Worm (Caenorhabditis elegans) whole organism, late embryonic: ENCODE measurements around the gene F44E2.10.

Experiments used
- C08G9.2 ChIP-seq: sonication (generic microtip); optimal IDR thresholded peaks from 2 replicates; lab custom pipeline; 2016; ENCODE audit warnings: mild to moderate bottlenecking, missing genetic modification characterization, moderate library complexity, missing compliant biosample characterization
- F13H6.1 ChIP-seq: sonication (generic microtip); optimal IDR thresholded peaks from 2 replicates; lab custom pipeline; 2016; ENCODE audit warnings: missing genetic modification characterization, missing compliant biosample characterization
- K09A11.1 ChIP-seq: sonication (generic microtip); optimal IDR thresholded peaks from 2 replicates; lab custom pipeline; 2017; ENCODE audit warnings: antibody characterized with exemption, mild to moderate bottlenecking, missing genetic modification characterization, missing compliant biosample characterization; ENCODE audit not compliant: insufficient read depth
- T23F11.4 ChIP-seq: fragments of 200-800 bp; sonication (Bioruptor generic); optimal IDR thresholded peaks from 2 replicates; lab custom pipeline; 2018; ENCODE audit warnings: mild to moderate bottlenecking, missing genetic modification characterization, missing compliant biosample characterization
- ama-1 ChIP-seq: fragments of 150-350 bp; optimal IDR thresholded peaks from 2 replicates; lab custom pipeline; 2014
- ceh-22 ChIP-seq: sonication (generic microtip); optimal IDR thresholded peaks from 2 replicates; lab custom pipeline; 2017; ENCODE audit warnings: missing biosample characterization, missing genetic modification characterization
- ceh-24 ChIP-seq: sonication (generic microtip); optimal IDR thresholded peaks from 2 replicates; lab custom pipeline; 2016; ENCODE audit warnings: mild to moderate bottlenecking, missing genetic modification characterization, missing compliant biosample characterization
- ceh-34 ChIP-seq: sonication (generic microtip); optimal IDR thresholded peaks from 2 replicates; lab custom pipeline; 2016; ENCODE audit warnings: mild to moderate bottlenecking, missing genetic modification characterization, missing compliant biosample characterization
- ceh-48 ChIP-seq: sonication (generic microtip); optimal IDR thresholded peaks from 2 replicates; lab custom pipeline; 2016; ENCODE audit warnings: missing genetic modification characterization, inconsistent platforms, missing compliant biosample characterization
- ceh-6 ChIP-seq: fragments of 200-800 bp; sonication (Bioruptor generic); optimal IDR thresholded peaks from 2 replicates; lab custom pipeline; 2018; ENCODE audit warnings: mild to moderate bottlenecking, missing genetic modification characterization, missing compliant biosample characterization
- che-1 ChIP-seq: sonication (generic microtip); optimal IDR thresholded peaks from 2 replicates; lab custom pipeline; 2016; ENCODE audit warnings: mild to moderate bottlenecking, missing genetic modification characterization, missing compliant biosample characterization
- dve-1 ChIP-seq: sonication (generic microtip); optimal IDR thresholded peaks from 2 replicates; lab custom pipeline; 2017; ENCODE audit warnings: antibody characterized with exemption, mild to moderate bottlenecking, missing genetic modification characterization, missing compliant biosample characterization
- elt-4 ChIP-seq: sonication (generic microtip); optimal IDR thresholded peaks from 2 replicates; lab custom pipeline; 2016; ENCODE audit warnings: missing genetic modification characterization, missing compliant biosample characterization
- eyg-1 ChIP-seq: sonication (generic microtip); optimal IDR thresholded peaks from 2 replicates; lab custom pipeline; 2016; ENCODE audit warnings: missing genotype, missing genetic modification characterization, missing compliant biosample characterization
- fax-1 ChIP-seq: sonication (generic microtip); optimal IDR thresholded peaks from 2 replicates; lab custom pipeline; 2016; ENCODE audit warnings: missing genotype, missing genetic modification characterization, missing compliant biosample characterization
- fkh-10 ChIP-seq: fragments of 150-350 bp; optimal IDR thresholded peaks from 2 replicates; lab custom pipeline; 2014; ENCODE audit warnings: missing biosample characterization, missing genetic modification reagents, missing genetic modification characterization
- hlh-13 ChIP-seq: fragments of 200-800 bp; sonication (Bioruptor generic); optimal IDR thresholded peaks from 2 replicates; lab custom pipeline; 2018; ENCODE audit warnings: mild to moderate bottlenecking, missing genetic modification characterization, missing compliant biosample characterization
- hlh-30 ChIP-seq: sonication (generic microtip); optimal IDR thresholded peaks from 2 replicates; lab custom pipeline; 2017; ENCODE audit warnings: antibody characterized with exemption, missing genetic modification characterization, missing compliant biosample characterization; ENCODE audit not compliant: insufficient read depth
- hlh-6 ChIP-seq: sonication (generic microtip); optimal IDR thresholded peaks from 2 replicates; lab custom pipeline; 2016; ENCODE audit warnings: missing genotype, missing genetic modification characterization, missing compliant biosample characterization
- lim-6 ChIP-seq: sonication (generic microtip); optimal IDR thresholded peaks from 2 replicates; lab custom pipeline; 2016; ENCODE audit warnings: missing genetic modification characterization, missing compliant biosample characterization
- mec-3 ChIP-seq: sonication (generic microtip); optimal IDR thresholded peaks from 2 replicates; lab custom pipeline; 2016; ENCODE audit warnings: borderline replicate concordance, missing genetic modification characterization, missing compliant biosample characterization
- nhr-232 ChIP-seq: sonication (generic microtip); optimal IDR thresholded peaks from 2 replicates; lab custom pipeline; 2016; ENCODE audit warnings: missing genetic modification characterization, missing compliant biosample characterization
- npax-4 ChIP-seq: sonication (generic microtip); optimal IDR thresholded peaks from 2 replicates; lab custom pipeline; 2016; ENCODE audit warnings: missing genetic modification characterization, missing compliant biosample characterization
- odd-2 ChIP-seq: sonication (generic microtip); optimal IDR thresholded peaks from 2 replicates; lab custom pipeline; 2017; ENCODE audit warnings: antibody characterized with exemption, mild to moderate bottlenecking, missing genetic modification characterization, missing compliant biosample characterization
- pat-9 ChIP-seq: fragments of 200-800 bp; sonication (Bioruptor generic); optimal IDR thresholded peaks from 2 replicates; lab custom pipeline; 2018; ENCODE audit warnings: mild to moderate bottlenecking, missing genetic modification characterization, moderate library complexity, missing compliant biosample characterization
- pax-1 ChIP-seq: fragments of 150-350 bp; optimal IDR thresholded peaks from 2 replicates; lab custom pipeline; 2014; ENCODE audit warnings: missing biosample characterization, missing genetic modification characterization
- pha-2 ChIP-seq: sonication (generic microtip); optimal IDR thresholded peaks from 2 replicates; lab custom pipeline; 2017; ENCODE audit warnings: mild to moderate bottlenecking, missing genetic modification characterization, missing compliant biosample characterization
- pqm-1 ChIP-seq: sonication (generic microtip); optimal IDR thresholded peaks from 2 replicates; lab custom pipeline; 2016; ENCODE audit warnings: missing genetic modification characterization, missing compliant biosample characterization
- rnt-1 ChIP-seq: sonication (generic microtip); optimal IDR thresholded peaks from 2 replicates; lab custom pipeline; 2016; ENCODE audit warnings: missing genetic modification characterization, missing compliant biosample characterization
- sdc-2 ChIP-seq: sonication (generic microtip); optimal IDR thresholded peaks from 2 replicates; lab custom pipeline; 2016; ENCODE audit warnings: missing genotype, missing genetic modification characterization, missing compliant biosample characterization
- tbx-2 ChIP-seq: sonication (generic microtip); optimal IDR thresholded peaks from 2 replicates; lab custom pipeline; 2016; ENCODE audit warnings: missing genetic modification characterization, missing compliant biosample characterization
- unc-42 ChIP-seq: sonication (generic microtip); optimal IDR thresholded peaks from 2 replicates; lab custom pipeline; 2016; ENCODE audit warnings: missing genotype, missing genetic modification characterization, missing compliant biosample characterization
- unc-86 ChIP-seq: sonication (generic microtip); optimal IDR thresholded peaks from 2 replicates; lab custom pipeline; 2016; ENCODE audit warnings: missing genetic modification characterization, missing compliant biosample characterization
- ztf-16 ChIP-seq: sonication (generic microtip); optimal IDR thresholded peaks from 2 replicates; lab custom pipeline; 2017; ENCODE audit warnings: missing genetic modification characterization, missing compliant biosample characterization

The F44E2.10 gene

ce11 chrIII:8801864-8802818 lies 28.8 kb downstream of the F44E2.10 start (continued):
- peak; percentile 91 for TF ChIP-seq ama-1 (lab: Kevin White, UChicago)
- peak; percentile 32 for TF ChIP-seq ceh-22
- no peak for TF ChIP-seq pat-9 (tag; lab: Kevin White, UChicago)
- no peak for TF ChIP-seq ceh-48
- peak; percentile 58 for TF ChIP-seq C08G9.2 (tag; lab: Kevin White, UChicago)
- peak; percentile 71 for TF ChIP-seq pqm-1 (tag; lab: Kevin White, UChicago)
- TF ChIP-seq dve-1 (tag; lab: Kevin White, UChicago), result peak; percentile 98
- TF ChIP-seq ceh-6 (GFP tag; lab: Kevin White, UChicago), result no peak
- TF ChIP-seq pha-2, result peak; percentile 63
- TF ChIP-seq lim-6 (tag; lab: Kevin White, UChicago), result peak; percentile 68
- TF ChIP-seq sdc-2, result peak; percentile 67
- peak; percentile 26 for TF ChIP-seq fax-1
- peak; percentile 64 for TF ChIP-seq hlh-6 (tag; lab: Kevin White, UChicago)
- TF ChIP-seq nhr-232, result no peak
- peak; percentile 8 for TF ChIP-seq ztf-16 (tag; lab: Kevin White, UChicago)
- peak; percentile 95 for TF ChIP-seq rnt-1 (tag; lab: Kevin White, UChicago)
- peak; percentile 96 for TF ChIP-seq tbx-2 (tag; lab: Kevin White, UChicago)
- TF ChIP-seq fkh-10 (GFP tag; lab: Kevin White, UChicago), result peak; percentile 20
- TF ChIP-seq K09A11.1 (tag; lab: Kevin White, UChicago), result peak; percentile 81
- TF ChIP-seq pax-1 (tag; lab: Kevin White, UChicago), result peak; percentile 95
- TF ChIP-seq hlh-30 (tag; lab: Kevin White, UChicago), result peak; percentile 93
- TF ChIP-seq eyg-1 (tag; lab: Kevin White, UChicago), result peak; percentile 32
- TF ChIP-seq F13H6.1 (tag; lab: Kevin White, UChicago), result peak; percentile 96
- TF ChIP-seq, all 69 proteins: peak for 40

- TF ChIP-seq hlh-6 (tag; lab: Kevin White, UChicago), result no peak
- TF ChIP-seq elt-4 (tag; lab: Kevin White, UChicago), result peak; percentile 53
Observed at ce11 chrIII:8801352-8801863, 29.5 kb downstream of the F44E2.10 start.

- TF ChIP-seq npax-4 (no peak), C08G9.2 (tag; lab: Kevin White, UChicago) (no peak), odd-2 (tag; lab: Kevin White, UChicago) (no peak), che-1 (tag; lab: Kevin White, UChicago) (no peak), unc-42 (tag; lab: Kevin White, UChicago) (no peak), unc-86 (no peak), hlh-13 (GFP tag; lab: Kevin White, UChicago) (no peak), ceh-24 (tag; lab: Kevin White, UChicago) (no peak), hlh-30 (tag; lab: Kevin White, UChicago) (no peak), pqm-1 (tag; lab: Kevin White, UChicago) (no peak), mec-3 (no peak), ceh-22 (no peak), ceh-34 (no peak), hlh-6 (tag; lab: Kevin White, UChicago) (no peak), K09A11.1 (tag; lab: Kevin White, UChicago) (no peak), pha-2 (no peak), fax-1 (no peak), ceh-6 (GFP tag; lab: Kevin White, UChicago) (no peak), T23F11.4 (GFP tag; lab: Kevin White, UChicago) (no peak)
Observed at ce11 chrIII:8800796-8801083, 30.2 kb downstream of the F44E2.10 start.
